Fruit fly (Drosophila melanogaster): ENCODE measurements around the gene cal1.

- TF ChIP-seq CG8478 (optimal IDR thresholded peaks at IDR 0.05) = no peak
- TF ChIP-seq CTCF (optimal IDR thresholded peaks at IDR 0.05) = no peak
These were observed 47.7 kb downstream of the cal1 start, which contains the start of gene CG5246 for dm6 chr3R:17135747-17136146.
